Worm (Caenorhabditis elegans) whole organism, midembryonic: Measurements from ENCODE around the gene srz-82.

Experiments
- T22C8.4 ChIP-seq: fragments of 200-800 bp; sonication (Bioruptor generic); IDR thresholded peaks from 2 replicates; pipeline ENCODE4 v1.3.6; 2022; ENCODE audit warnings: missing genetic modification characterization, missing compliant biosample characterization
- cog-1 ChIP-seq: sonication (generic microtip); optimal IDR thresholded peaks from 2 replicates; lab custom pipeline; 2016; ENCODE audit warnings: missing genetic modification characterization, missing compliant biosample characterization
- flt-1 ChIP-seq: fragments of 200-800 bp; sonication (Bioruptor generic); IDR thresholded peaks from 2 replicates; pipeline ENCODE4 v1.3.6; 2022; ENCODE audit warnings: missing genetic modification characterization, missing compliant biosample characterization
- klf-2 ChIP-seq: fragments of 200-800 bp; sonication (Bioruptor generic); conservative IDR thresholded peaks from 2 replicates; pipeline ENCODE4 v1.3.6; 2022; ENCODE audit warnings: missing genetic modification reagents, missing genetic modification characterization, missing compliant biosample characterization
- med-1 ChIP-seq: sonication (generic microtip); optimal IDR thresholded peaks from 2 replicates; lab custom pipeline; 2017; ENCODE audit warnings: missing genetic modification characterization, mild to moderate bottlenecking, missing compliant biosample characterization, antibody characterized with exemption, missing genetic modification reagents; ENCODE audit not compliant: insufficient read depth
- ref-1 ChIP-seq: fragments of 200-800 bp; sonication (Bioruptor generic); conservative IDR thresholded peaks from 2 replicates; pipeline ENCODE4 v1.3.6; 2022; ENCODE audit warnings: missing genetic modification reagents, missing genetic modification characterization, missing compliant biosample characterization
- tab-1 ChIP-seq: fragments of 200-800 bp; sonication (Bioruptor generic); IDR thresholded peaks from 2 replicates; pipeline ENCODE4 v1.3.6; 2022; ENCODE audit warnings: missing genetic modification characterization, missing compliant biosample characterization
- ztf-23 ChIP-seq: fragments of 200-800 bp; sonication (Bioruptor generic); IDR thresholded peaks from 2 replicates; pipeline ENCODE4 v1.3.6; 2022; ENCODE audit warnings: missing genetic modification reagents, missing genetic modification characterization, missing compliant biosample characterization
- ztf-29 ChIP-seq: fragments of 200-800 bp; sonication (Bioruptor generic); IDR thresholded peaks from 2 replicates; pipeline ENCODE4 v1.3.6; 2022; ENCODE audit warnings: missing genetic modification reagents, missing genetic modification characterization, missing compliant biosample characterization

The srz-82 gene

ce11 chrIV:3491477-3491876 is 8.8 kb downstream of the srz-82 start, which contains the start of gene srz-78:
Gene srz-78 (plus strand): TSS chrIV:3491777.
- no peak for TF ChIP-seq ztf-29 (GFP tag; lab: Robert Waterston, UW)
- no peak for TF ChIP-seq ref-1 (GFP tag; lab: Robert Waterston, UW)
- TF ChIP-seq ztf-23, result no peak
- TF ChIP-seq flt-1 (GFP tag; lab: Robert Waterston, UW), result no peak
- no peak for TF ChIP-seq T22C8.4
- no peak for TF ChIP-seq med-1 (GFP tag; lab: Kevin White, UChicago)
- TF ChIP-seq tab-1, result no peak
- no peak for TF ChIP-seq klf-2 (GFP tag; lab: Robert Waterston, UW)
- no peak for TF ChIP-seq cog-1

ce11 chrIV:3493310-3493709 is 10.6 kb downstream of the srz-82 start, which contains the start of gene srz-79:
Gene srz-79 (plus strand): TSS chrIV:3493610.
- no peak for TF ChIP-seq tab-1
- TF ChIP-seq klf-2 (GFP tag; lab: Robert Waterston, UW), result no peak
- TF ChIP-seq ztf-29 (GFP tag; lab: Robert Waterston, UW), result no peak
- no peak for TF ChIP-seq ztf-23
- no peak for TF ChIP-seq med-1 (GFP tag; lab: Kevin White, UChicago)
- TF ChIP-seq T22C8.4, result no peak
- TF ChIP-seq ref-1 (GFP tag; lab: Robert Waterston, UW), result no peak
- no peak for TF ChIP-seq cog-1
- no peak for TF ChIP-seq flt-1 (GFP tag; lab: Robert Waterston, UW)

- TF ChIP-seq T22C8.4 (no peak), ref-1 (GFP tag; lab: Robert Waterston, UW) (no peak), cog-1 (no peak), ztf-23 (no peak), tab-1 (no peak), klf-2 (GFP tag; lab: Robert Waterston, UW) (no peak), med-1 (GFP tag; lab: Kevin White, UChicago) (no peak), flt-1 (GFP tag; lab: Robert Waterston, UW) (no peak), ztf-29 (GFP tag; lab: Robert Waterston, UW) (no peak)
Observed at ce11 chrIV:3496358-3496757, 13.7 kb downstream of the srz-82 start, which contains the start of gene C09G12.17. Gene C09G12.17 (minus strand): TSS chrIV:3496458.

- no peak for TF ChIP-seq klf-2 (GFP tag; lab: Robert Waterston, UW)
- no peak for TF ChIP-seq cog-1
Observed at ce11 chrIV:3497909-3498308, 15.2 kb downstream of the srz-82 start, which contains the start of gene ceh-53. Gene ceh-53 (plus strand): TSS chrIV:3498209.

- TF ChIP-seq med-1 (GFP tag; lab: Kevin White, UChicago), result no peak
- no peak for TF ChIP-seq ztf-29 (GFP tag; lab: Robert Waterston, UW)
- no peak for TF ChIP-seq tab-1
- TF ChIP-seq ztf-23, result no peak
- TF ChIP-seq T22C8.4, result no peak
- no peak for TF ChIP-seq cog-1
- TF ChIP-seq ref-1 (GFP tag; lab: Robert Waterston, UW), result no peak
- TF ChIP-seq flt-1 (GFP tag; lab: Robert Waterston, UW), result no peak
- no peak for TF ChIP-seq klf-2 (GFP tag; lab: Robert Waterston, UW)
Observed at ce11 chrIV:3501981-3502736, 19.5 kb downstream of the srz-82 start.

- TF ChIP-seq ztf-29 (GFP tag; lab: Robert Waterston, UW) (no peak), med-1 (GFP tag; lab: Kevin White, UChicago) (no peak), cog-1 (no peak), flt-1 (GFP tag; lab: Robert Waterston, UW) (no peak), tab-1 (no peak), T22C8.4 (no peak), ref-1 (GFP tag; lab: Robert Waterston, UW) (no peak), ztf-23 (no peak), klf-2 (GFP tag; lab: Robert Waterston, UW) (no peak)
Observed at ce11 chrIV:3504144-3504543, 21.4 kb downstream of the srz-82 start, which contains the start of gene srz-83. Gene srz-83 (plus strand): TSS chrIV:3504444.

- TF ChIP-seq flt-1 (GFP tag; lab: Robert Waterston, UW) (peak; percentile 28; the same call in 1 of the 2 replicates), ztf-29 (GFP tag; lab: Robert Waterston, UW) (no peak), ref-1 (GFP tag; lab: Robert Waterston, UW) (0 out of 2 replicates have a peak, but pooled peaks have one; percentile 19)
Observed at ce11 chrIV:3505940-3506339, 23.2 kb downstream of the srz-82 start.

- TF ChIP-seq ref-1 (GFP tag; lab: Robert Waterston, UW) (no peak), klf-2 (GFP tag; lab: Robert Waterston, UW) (no peak), ztf-23 (no peak), T22C8.4 (no peak), flt-1 (GFP tag; lab: Robert Waterston, UW) (no peak), med-1 (GFP tag; lab: Kevin White, UChicago) (no peak), tab-1 (no peak), ztf-29 (GFP tag; lab: Robert Waterston, UW) (no peak), cog-1 (no peak)
Observed at ce11 chrIV:3509477-3510063, 26.9 kb downstream of the srz-82 start, which contains the start of gene ced-10. Gene ced-10 (minus strand): TSS chrIV:3509527.

- no peak for TF ChIP-seq cog-1
- TF ChIP-seq T22C8.4, result no peak
- no peak for TF ChIP-seq med-1 (GFP tag; lab: Kevin White, UChicago)
- no peak for TF ChIP-seq klf-2 (GFP tag; lab: Robert Waterston, UW)
- no peak for TF ChIP-seq ref-1 (GFP tag; lab: Robert Waterston, UW)
- no peak for TF ChIP-seq flt-1 (GFP tag; lab: Robert Waterston, UW)
- TF ChIP-seq tab-1, result no peak
- no peak for TF ChIP-seq ztf-23
- TF ChIP-seq ztf-29 (GFP tag; lab: Robert Waterston, UW), result no peak
Observed at ce11 chrIV:3514467-3514866, 31.8 kb downstream of the srz-82 start, which contains the start of gene tsg-101. Gene tsg-101 (minus strand): TSS chrIV:3514567.
